Worm (Caenorhabditis elegans) whole organism, young adult: ENCODE data around the gene cif-1.

Source experiments
- B0019.2 ChIP-seq: fragments of 200-800 bp; sonication (Bioruptor generic); conservative IDR thresholded peaks from 2 replicates; pipeline ENCODE4 v1.3.6; 2022; ENCODE audit warnings: missing genetic modification reagents, missing genetic modification characterization, missing compliant biosample characterization
- B0261.1 ChIP-seq: sonication (generic microtip); optimal IDR thresholded peaks from 2 replicates; lab custom pipeline; 2016; ENCODE audit warnings: mild to moderate bottlenecking, missing genetic modification characterization, moderate library complexity, missing compliant biosample characterization
- B0336.3 ChIP-seq: fragments of 200-800 bp; sonication (Bioruptor generic); IDR thresholded peaks from 2 replicates; pipeline ENCODE4 v1.3.6; 2022; ENCODE audit warnings: missing genetic modification characterization, missing compliant biosample characterization
- C17E4.6 ChIP-seq: fragments of 200-800 bp; sonication (Bioruptor generic); IDR thresholded peaks from 2 replicates; pipeline ENCODE4 v1.3.6; 2022; ENCODE audit warnings: missing genetic modification reagents, missing genetic modification characterization, missing compliant biosample characterization
- F39B2.1 ChIP-seq: fragments of 200-800 bp; sonication (Bioruptor generic); IDR thresholded peaks from 2 replicates; pipeline ENCODE4 v1.3.6; 2022; ENCODE audit warnings: missing genetic modification reagents, missing genetic modification characterization, missing compliant biosample characterization
- F49E8.2 ChIP-seq: sonication (generic microtip); optimal IDR thresholded peaks from 3 replicates; lab custom pipeline; 2017; ENCODE audit warnings: missing genetic modification characterization, mild to moderate bottlenecking, missing compliant biosample characterization, antibody characterized with exemption, moderate library complexity; ENCODE audit not compliant: insufficient read depth
- F57A8.1 ChIP-seq: fragments of 200-800 bp; sonication (Bioruptor generic); optimal IDR thresholded peaks from 2 replicates; lab custom pipeline; 2018; ENCODE audit warnings: mild to moderate bottlenecking, missing genetic modification characterization, moderate library complexity, missing compliant biosample characterization
- F57C9.4 ChIP-seq: sonication (generic microtip); optimal IDR thresholded peaks from 2 replicates; lab custom pipeline; 2017; ENCODE audit warnings: mild to moderate bottlenecking, missing genetic modification characterization, missing compliant biosample characterization
- Y53F4B.3 ChIP-seq: fragments of 200-800 bp; sonication (Bioruptor generic); IDR thresholded peaks from 2 replicates; pipeline ENCODE4 v1.3.6; 2022; ENCODE audit warnings: missing genetic modification reagents, missing genetic modification characterization, missing compliant biosample characterization
- Y56A3A.18 ChIP-seq: fragments of 200-800 bp; sonication (Bioruptor generic); IDR thresholded peaks from 2 replicates; pipeline ENCODE4 v1.3.6; 2022; ENCODE audit warnings: missing genetic modification reagents, missing genetic modification characterization, missing compliant biosample characterization
- Y79H2A.3 ChIP-seq: fragments of 200-800 bp; sonication (Bioruptor generic); conservative IDR thresholded peaks from 2 replicates; pipeline ENCODE4 v1.3.6; 2022; ENCODE audit warnings: missing genetic modification reagents, missing genetic modification characterization, missing compliant biosample characterization
- Y95B8A.8 ChIP-seq: fragments of 200-800 bp; sonication (Bioruptor generic); IDR thresholded peaks from 2 replicates; pipeline ENCODE4 v1.3.6; 2022; ENCODE audit warnings: missing genetic modification reagents, missing genetic modification characterization, missing compliant biosample characterization
- ZK185.1 ChIP-seq: sonication (generic microtip); optimal IDR thresholded peaks from 2 replicates; lab custom pipeline; 2016; ENCODE audit warnings: mild to moderate bottlenecking, missing genetic modification characterization, missing compliant biosample characterization; ENCODE audit not compliant: poor library complexity, severe bottlenecking
- aptf-3 ChIP-seq: fragments of 200-800 bp; sonication (Bioruptor generic); IDR thresholded peaks from 2 replicates; pipeline ENCODE4 v1.3.6; 2022; ENCODE audit warnings: missing genetic modification characterization, missing compliant biosample characterization
- athp-1 ChIP-seq: sonication (generic microtip); optimal IDR thresholded peaks from 2 replicates; lab custom pipeline; 2017; ENCODE audit warnings: mild to moderate bottlenecking, missing genetic modification characterization, missing compliant biosample characterization
- attf-3 ChIP-seq: fragments of 200-800 bp; sonication (Bioruptor generic); conservative IDR thresholded peaks from 2 replicates; pipeline ENCODE4 v1.3.6; 2022; ENCODE audit warnings: missing genetic modification reagents, missing genetic modification characterization, missing compliant biosample characterization
- attf-6 ChIP-seq: fragments of 200-800 bp; sonication (Bioruptor generic); IDR thresholded peaks from 2 replicates; pipeline ENCODE4 v1.3.6; 2022; ENCODE audit warnings: missing genetic modification reagents, missing genetic modification characterization, missing compliant biosample characterization
- bed-2 ChIP-seq: fragments of 200-800 bp; sonication (Bioruptor generic); IDR thresholded peaks from 2 replicates; pipeline ENCODE4 v1.3.6; 2022; ENCODE audit warnings: missing genetic modification reagents, missing genetic modification characterization, missing compliant biosample characterization
- ceh-100 ChIP-seq: fragments of 200-800 bp; sonication (Bioruptor generic); IDR thresholded peaks from 2 replicates; pipeline ENCODE4 v1.3.6; 2022; ENCODE audit warnings: missing genetic modification reagents, missing genetic modification characterization, missing compliant biosample characterization
- ceh-58 ChIP-seq: fragments of 200-800 bp; sonication (Bioruptor generic); IDR thresholded peaks from 2 replicates; pipeline ENCODE4 v1.3.6; 2022; ENCODE audit warnings: missing genetic modification characterization, missing compliant biosample characterization
- chd-7 ChIP-seq: sonication (generic microtip); optimal IDR thresholded peaks from 2 replicates; lab custom pipeline; 2016; ENCODE audit warnings: mild to moderate bottlenecking, missing genetic modification characterization, moderate library complexity, missing compliant biosample characterization
- dox-1 ChIP-seq: fragments of 200-800 bp; sonication (Bioruptor generic); IDR thresholded peaks from 2 replicates; pipeline ENCODE4 v1.3.6; 2022; ENCODE audit warnings: missing genetic modification reagents, missing genetic modification characterization, missing compliant biosample characterization
- egl-44 ChIP-seq: fragments of 200-800 bp; sonication (Bioruptor generic); IDR thresholded peaks from 2 replicates; pipeline ENCODE4 v1.3.6; 2022; ENCODE audit warnings: missing genetic modification reagents, missing genetic modification characterization, missing compliant biosample characterization
- fkh-3 ChIP-seq: sonication (generic microtip); optimal IDR thresholded peaks from 2 replicates; lab custom pipeline; 2016; ENCODE audit warnings: mild to moderate bottlenecking, missing genetic modification characterization, missing compliant biosample characterization
- him-1 ChIP-seq: sonication (generic microtip); optimal IDR thresholded peaks from 2 replicates; lab custom pipeline; 2016; ENCODE audit warnings: missing genotype, missing genetic modification reagents, missing genetic modification characterization, missing compliant biosample characterization
- hmg-1.2 ChIP-seq: fragments of 200-800 bp; sonication (Bioruptor generic); IDR thresholded peaks from 2 replicates; pipeline ENCODE4 v1.3.6; 2022; ENCODE audit warnings: missing genetic modification reagents, missing genetic modification characterization, missing compliant biosample characterization
- lin-35 ChIP-seq, 3 experiments: fragments of 150-350 bp in 2 of 3; sonication (generic microtip) in 1 of 3; optimal IDR thresholded peaks; 2 replicates each; lab custom pipeline; 2014 to 2018; ENCODE audit warnings: missing biosample characterization in 3 of 3, missing genetic modification characterization in 3 of 3, missing genetic modification reagents in 3 of 3
- lin-40 ChIP-seq: sonication (generic microtip); optimal IDR thresholded peaks from 2 replicates; lab custom pipeline; 2016; ENCODE audit warnings: missing genetic modification characterization, mild to moderate bottlenecking, missing compliant biosample characterization, missing genotype, missing genetic modification reagents
- lsl-1 ChIP-seq: fragments of 200-800 bp; sonication (Bioruptor generic); optimal IDR thresholded peaks from 2 replicates; lab custom pipeline; 2018; ENCODE audit warnings: mild to moderate bottlenecking, missing genetic modification characterization, moderate library complexity, missing compliant biosample characterization
- madf-10 ChIP-seq: sonication (generic microtip); optimal IDR thresholded peaks from 2 replicates; lab custom pipeline; 2016; ENCODE audit warnings: mild to moderate bottlenecking, missing genetic modification characterization, missing compliant biosample characterization
- madf-3 ChIP-seq: fragments of 200-800 bp; sonication (Bioruptor generic); IDR thresholded peaks from 2 replicates; pipeline ENCODE4 v1.3.6; 2022; ENCODE audit warnings: missing genetic modification reagents, missing genetic modification characterization, missing compliant biosample characterization
- mcd-1 ChIP-seq: fragments of 200-800 bp; sonication (Bioruptor generic); IDR thresholded peaks from 2 replicates; pipeline ENCODE4 v1.3.6; 2022; ENCODE audit warnings: missing genetic modification reagents, missing genetic modification characterization, missing compliant biosample characterization
- mes-4 ChIP-seq: sonication (generic microtip); optimal IDR thresholded peaks from 2 replicates; lab custom pipeline; 2016; ENCODE audit warnings: missing genotype, missing genetic modification characterization, missing compliant biosample characterization
- nfya-1 ChIP-seq: sonication (generic microtip); optimal IDR thresholded peaks from 2 replicates; lab custom pipeline; 2017; ENCODE audit warnings: antibody characterized with exemption, missing compliant biosample characterization, missing genetic modification characterization, borderline replicate concordance; ENCODE audit not compliant: insufficient read depth
- nfya-2 ChIP-seq: fragments of 200-800 bp; sonication (Bioruptor generic); IDR thresholded peaks from 2 replicates; pipeline ENCODE4 v1.3.6; 2022; ENCODE audit warnings: missing genetic modification reagents, missing genetic modification characterization, missing compliant biosample characterization
- nfyb-1 ChIP-seq: fragments of 200-800 bp; sonication (Bioruptor generic); IDR thresholded peaks from 2 replicates; pipeline ENCODE4 v1.3.6; 2022; ENCODE audit warnings: missing genetic modification reagents, missing genetic modification characterization, missing compliant biosample characterization
- snpc-1.1 ChIP-seq: sonication (generic microtip); optimal IDR thresholded peaks from 2 replicates; lab custom pipeline; 2017; ENCODE audit warnings: missing genetic modification characterization, mild to moderate bottlenecking, missing compliant biosample characterization, antibody characterized with exemption, moderate library complexity, missing genotype, missing genetic modification reagents; ENCODE audit not compliant: insufficient read depth
- snpc-1.3 ChIP-seq: sonication (generic microtip); optimal IDR thresholded peaks from 2 replicates; lab custom pipeline; 2017; ENCODE audit warnings: missing genetic modification characterization, mild to moderate bottlenecking, missing compliant biosample characterization, antibody characterized with exemption, moderate library complexity, missing genotype, missing genetic modification reagents; ENCODE audit not compliant: insufficient read depth
- snpc-3.4 ChIP-seq: sonication (generic microtip); optimal IDR thresholded peaks from 2 replicates; lab custom pipeline; 2017; ENCODE audit warnings: missing genetic modification characterization, mild to moderate bottlenecking, missing compliant biosample characterization, antibody characterized with exemption, moderate library complexity, missing genotype, missing genetic modification reagents
- snpc-4 ChIP-seq, 5 experiments: fragments of 150-350 bp in 1 of 5; sonication (generic microtip) in 4 of 5; optimal IDR thresholded peaks; 2 replicates each; lab custom pipeline; 2014 to 2018; ENCODE audit warnings: missing genetic modification characterization in 5 of 5, missing biosample characterization in 3 of 5, antibody characterized with exemption in 2 of 5, mild to moderate bottlenecking in 2 of 5, missing compliant biosample characterization in 2 of 5, missing genotype in 2 of 5, moderate library complexity in 2 of 5, missing genetic modification reagents in 1 of 5
- tbp1 ChIP-seq: fragments of 200-800 bp; sonication (Bioruptor generic); optimal IDR thresholded peaks from 2 replicates; lab custom pipeline; 2018; ENCODE audit warnings: mild to moderate bottlenecking, missing genetic modification characterization, missing compliant biosample characterization
- tlf-1 ChIP-seq: fragments of 200-800 bp; sonication (Bioruptor generic); optimal IDR thresholded peaks from 2 replicates; lab custom pipeline; 2018; ENCODE audit warnings: mild to moderate bottlenecking, missing genetic modification characterization, missing compliant biosample characterization
- ztf-18 ChIP-seq: sonication (generic microtip); optimal IDR thresholded peaks from 2 replicates; lab custom pipeline; 2016; ENCODE audit warnings: missing genotype, mild to moderate bottlenecking, missing genetic modification characterization, missing compliant biosample characterization
- ztf-22 ChIP-seq: fragments of 200-800 bp; sonication (Bioruptor generic); optimal IDR thresholded peaks from 2 replicates; lab custom pipeline; 2018; ENCODE audit warnings: mild to moderate bottlenecking, missing genetic modification characterization, moderate library complexity, missing compliant biosample characterization
- ztf-28 ChIP-seq: fragments of 200-800 bp; sonication (Bioruptor generic); IDR thresholded peaks from 2 replicates; pipeline ENCODE4 v1.3.6; 2022; ENCODE audit warnings: missing genetic modification reagents, missing genetic modification characterization, missing compliant biosample characterization
- ztf-6 ChIP-seq: fragments of 200-800 bp; sonication (Bioruptor generic); IDR thresholded peaks from 2 replicates; pipeline ENCODE4 v1.3.6; 2022; ENCODE audit warnings: missing genetic modification reagents, missing genetic modification characterization, missing compliant biosample characterization

Gene cif-1

ce11 chrIV:4749728-4750278, 39.2 kb upstream of the cif-1 start, which contains the start of the genes rpl-20 and Y17G9B.5 (continued):
- TF ChIP-seq lin-40 (tag; lab: Kevin White, UChicago) (peak; percentile 99), snpc-3.4 (tag; lab: Kevin White, UChicago) (peak; percentile 98), tbp1 (GFP tag; lab: Kevin White, UChicago) (peak; percentile 84), lin-35 (GFP tag; optimal IDR thresholded peaks at IDR 0.05; lab: Kevin White, UChicago) (peak; percentile 49 to 100 (median 90)), dox-1 (GFP tag; lab: Robert Waterston, UW) (peak; percentile 100), ceh-100 (GFP tag; lab: Robert Waterston, UW) (peak; percentile 94), Y53F4B.3 (GFP tag; lab: Robert Waterston, UW) (peak; percentile 91), snpc-1.3 (tag; lab: Kevin White, UChicago) (peak; percentile 99), ztf-22 (GFP tag; lab: Kevin White, UChicago) (peak; percentile 98), Y56A3A.18 (GFP tag; lab: Robert Waterston, UW) (peak; percentile 99), ZK185.1 (peak; percentile 99), B0019.2 (GFP tag; lab: Robert Waterston, UW) (peak; percentile 97), tlf-1 (GFP tag; lab: Kevin White, UChicago) (peak; percentile 100), chd-7 (tag; lab: Kevin White, UChicago) (peak; percentile 99), snpc-1.1 (peak; percentile 92), fkh-3 (tag; lab: Kevin White, UChicago) (peak; percentile 82), ztf-6 (GFP tag; lab: Robert Waterston, UW) (peak; percentile 98), snpc-4 (GFP tag; optimal IDR thresholded peaks at IDR 0.05; lab: Kevin White, UChicago) (peak; percentile 95), snpc-4 (tag; optimal IDR thresholded peaks at IDR 0.05; lab: Kevin White, UChicago) (peak; percentile 95 to 97 (median 96)), mcd-1 (GFP tag; lab: Robert Waterston, UW) (peak; percentile 100), Y79H2A.3 (GFP tag; lab: Robert Waterston, UW) (peak; percentile 97), aptf-3 (GFP tag; lab: Robert Waterston, UW) (0 out of 2 replicates have a peak, but pooled peaks have one; percentile 37), him-1 (tag; lab: Kevin White, UChicago) (peak; percentile 96), egl-44 (GFP tag; lab: Robert Waterston, UW) (peak; percentile 98), hmg-1.2 (peak; percentile 97), ceh-58 (GFP tag; lab: Robert Waterston, UW) (0 out of 2 replicates have a peak, but pooled peaks have one; percentile 54), ztf-28 (GFP tag; lab: Robert Waterston, UW) (peak; percentile 95), B0261.1 (peak; percentile 47), F57C9.4 (tag; lab: Kevin White, UChicago) (peak; percentile 97), madf-3 (peak; percentile 99), B0336.3 (peak; percentile 100), C17E4.6 (peak; percentile 99), nfyb-1 (GFP tag; lab: Robert Waterston, UW) (peak; percentile 99), Y95B8A.8 (GFP tag; lab: Robert Waterston, UW) (peak; percentile 100), bed-2 (GFP tag; lab: Robert Waterston, UW) (peak; percentile 94), madf-10 (tag; lab: Kevin White, UChicago) (peak; percentile 97), attf-3 (GFP tag; lab: Robert Waterston, UW) (peak; percentile 87), F49E8.2 (tag; lab: Kevin White, UChicago) (peak; percentile 98), nfya-1 (no peak), nfya-2 (GFP tag; lab: Robert Waterston, UW) (peak; percentile 95), F39B2.1 (peak; percentile 92), mes-4 (tag; lab: Kevin White, UChicago) (peak; percentile 88), lsl-1 (GFP tag; lab: Kevin White, UChicago) (peak; percentile 100), F57A8.1 (GFP tag; lab: Kevin White, UChicago) (peak; percentile 84), athp-1 (tag; lab: Kevin White, UChicago) (peak; percentile 100), attf-6 (GFP tag; lab: Robert Waterston, UW) (peak; percentile 94), ztf-18 (tag; lab: Kevin White, UChicago) (peak; percentile 95)
